Fruit fly (Drosophila melanogaster): ENCODE data around the gene sordd1.
A peak's percentile ranks its signal among the peaks of the same experiment; 100 is the strongest.

sordd1 gene

DNA sequence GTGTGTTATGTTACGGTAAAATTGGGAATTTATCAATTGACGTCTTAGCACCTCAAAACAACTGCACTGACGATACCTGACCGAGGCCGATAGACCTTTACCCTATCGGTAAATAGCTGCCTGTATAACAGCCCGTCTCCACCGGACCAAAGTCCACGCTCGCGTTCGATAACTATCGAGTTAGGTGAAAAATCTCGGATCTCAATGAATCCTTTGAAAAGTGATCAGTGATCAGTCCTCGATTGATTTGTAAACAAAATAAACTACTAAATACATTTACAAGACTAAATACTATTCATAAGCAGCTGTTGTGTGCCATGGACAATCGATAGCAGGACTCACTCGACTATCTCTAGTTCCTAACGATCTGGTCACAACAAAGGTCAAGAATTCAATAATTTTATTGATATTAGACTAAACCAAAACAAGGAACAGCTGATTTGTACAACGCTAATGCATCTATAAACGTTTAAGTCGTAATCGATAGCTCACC lies at the start of gene sordd1 (continued):
- TF ChIP-seq CG42726 (GFP tag; IDR thresholded peaks at IDR 0.05; ENCODE audit: partially characterized antibody) (peak; percentile 87), Rfx (GFP tag; IDR thresholded peaks at IDR 0.05) (0 out of 2 replicates have a peak, but pooled peaks have one; percentile 27), amos (GFP tag; IDR thresholded peaks at IDR 0.05; ENCODE audit: partially characterized antibody) (peak; percentile 93), CG30020 (tag; optimal IDR thresholded peaks at IDR 0.05) (peak; percentile 86), bbx (GFP tag; IDR thresholded peaks at IDR 0.05; ENCODE audit: partially characterized antibody) (peak; percentile 85), hb (GFP tag; IDR thresholded peaks at IDR 0.05; ENCODE audit: partially characterized antibody) (peak; percentile 82), zen2 (GFP tag; IDR thresholded peaks at IDR 0.05; ENCODE audit: partially characterized antibody) (peak; percentile 75; the same call in 2 of the 3 replicates), Ptx1 (GFP tag; IDR thresholded peaks at IDR 0.05) (0 out of 2 replicates have a peak, but pooled peaks have one; percentile 23), Dll (GFP tag; IDR thresholded peaks at IDR 0.05; ENCODE audit: partially characterized antibody) (peak; percentile 87), tna (GFP tag; IDR thresholded peaks at IDR 0.05; ENCODE audit: partially characterized antibody) (peak; percentile 86), Opbp (GFP tag; IDR thresholded peaks at IDR 0.05; ENCODE audit: partially characterized antibody) (peak; percentile 88), MBD-R2 (GFP tag; IDR thresholded peaks at IDR 0.05) (peak; percentile 31; the same call in 1 of the 2 replicates)

dm6 chrX:15844139-15844538 lies 48.3 kb upstream of the sordd1 start, which contains the start of the genes ArgRS and CG8578:
Gene ArgRS, minus strand, starts transcription at chrX:15844145.
Gene CG8578, plus strand, starts transcription at chrX:15844476.
- peak; percentile 63; the same call in 2 of the 3 replicates for TF ChIP-seq Aef1 (GFP tag; IDR thresholded peaks at IDR 0.05)
- no peak for TF ChIP-seq CG31365 (tag; optimal IDR thresholded peaks at IDR 0.05)
- peak; percentile 37 for TF ChIP-seq Hsf (GFP tag; optimal IDR thresholded peaks at IDR 0.05)
- TF ChIP-seq jumu (GFP tag; optimal IDR thresholded peaks at IDR 0.05) = peak; percentile 90
- peak; percentile 29 for TF ChIP-seq CG12942 (GFP tag; optimal IDR thresholded peaks at IDR 0.05)
- TF ChIP-seq Hmx (GFP tag; optimal IDR thresholded peaks at IDR 0.05) = no peak
- TF ChIP-seq CG13123 (GFP tag; optimal IDR thresholded peaks at IDR 0.05) = no peak
- peak; percentile 37 for TF ChIP-seq maf-S (GFP tag; optimal IDR thresholded peaks at IDR 0.05)
- no peak for TF ChIP-seq CG11085 (GFP tag; IDR thresholded peaks at IDR 0.05)
- no peak; the same call in 1 of the 2 replicates for TF ChIP-seq wor (GFP tag; IDR thresholded peaks at IDR 0.05)
- peak; percentile 63 for TF ChIP-seq Nf-YC (tag; optimal IDR thresholded peaks at IDR 0.05)
- no peak for TF ChIP-seq CG3065 (GFP tag; optimal IDR thresholded peaks at IDR 0.05)
- no peak for TF ChIP-seq CG2889 (GFP tag; IDR thresholded peaks at IDR 0.05)
- TF ChIP-seq jing (GFP tag; optimal IDR thresholded peaks at IDR 0.05) = no peak
- peak in 1 of 2 experiments; percentile 18 for TF ChIP-seq Hr51 (GFP tag; optimal IDR thresholded peaks at IDR 0.05)
- TF ChIP-seq gro (GFP tag; optimal IDR thresholded peaks at IDR 0.05) = peak; percentile 84
- TF ChIP-seq CG9876 (GFP tag; optimal IDR thresholded peaks at IDR 0.05) = peak; percentile 3
- TF ChIP-seq Dip3 (GFP tag; optimal IDR thresholded peaks at IDR 0.05) = peak; percentile 13
- no peak for TF ChIP-seq fd3F (GFP tag; optimal IDR thresholded peaks at IDR 0.05)
- TF ChIP-seq yki (optimal IDR thresholded peaks at IDR 0.05) = no peak
- no peak for TF ChIP-seq CG5180 (GFP tag; optimal IDR thresholded peaks at IDR 0.05)
- no peak for TF ChIP-seq gt (GFP tag; IDR thresholded peaks at IDR 0.05)
- TF ChIP-seq Scr (GFP tag; IDR thresholded peaks at IDR 0.05; ENCODE audit: partially characterized antibody) = peak; percentile 88
- no peak for TF ChIP-seq dati (GFP tag; IDR thresholded peaks at IDR 0.05)
- no peak for TF ChIP-seq CG6683 (GFP tag; optimal IDR thresholded peaks at IDR 0.05)
- TF ChIP-seq CG12155 (GFP tag; optimal IDR thresholded peaks at IDR 0.05) = no peak
- TF ChIP-seq CG17829 (tag; optimal IDR thresholded peaks at IDR 0.05) = peak; percentile 74
- no peak for TF ChIP-seq disco-r (GFP tag; optimal IDR thresholded peaks at IDR 0.05)
- TF ChIP-seq CG13296 (GFP tag; optimal IDR thresholded peaks at IDR 0.05) = no peak
- peak; percentile 55; the same call in 1 of the 3 replicates for TF ChIP-seq mld (GFP tag; IDR thresholded peaks at IDR 0.05; ENCODE audit: partially characterized antibody)
- TF ChIP-seq jigr1 (GFP tag; IDR thresholded peaks at IDR 0.05) = no peak; the same call in 2 of the 3 replicates
- TF ChIP-seq CG12104 (GFP tag; optimal IDR thresholded peaks at IDR 0.05) = no peak
- no peak for TF ChIP-seq repo (GFP tag; optimal IDR thresholded peaks at IDR 0.05)
- TF ChIP-seq Xrp1 (GFP tag; IDR thresholded peaks at IDR 0.05) = peak; percentile 51; the same call in 1 of the 2 replicates
- TF ChIP-seq CG10979 (tag; optimal IDR thresholded peaks at IDR 0.05) = peak; percentile 21
- TF ChIP-seq zf30C (GFP tag; optimal IDR thresholded peaks at IDR 0.05) = no peak
- peak; percentile 97 for TF ChIP-seq Med (GFP tag)
